Fruit fly (Drosophila melanogaster): ENCODE measurements around the gene MED10.
A peak's percentile ranks its signal among the peaks of the same experiment; 100 is the strongest.

MED10 gene

dm6 chr3L:16228659-16229205, 3.2 kb upstream of the MED10 start, which contains the start of gene Tmx3 (continued):
- peak; percentile 61 for TF ChIP-seq CrebB (tag; optimal IDR thresholded peaks at IDR 0.05)
- peak; percentile 30; the same call in 1 of the 2 replicates for TF ChIP-seq ham (GFP tag; IDR thresholded peaks at IDR 0.05)
- peak; percentile 89 for TF ChIP-seq B-H1 (GFP tag; IDR thresholded peaks at IDR 0.05)
- TF ChIP-seq CG4282 (GFP tag; optimal IDR thresholded peaks at IDR 0.05), result peak; percentile 3
- peak; percentile 84 for TF ChIP-seq CG8388 (GFP tag; optimal IDR thresholded peaks at IDR 0.05)
- no peak for TF ChIP-seq MESR4 (GFP tag; optimal IDR thresholded peaks at IDR 0.05)
- TF ChIP-seq phol (tag; optimal IDR thresholded peaks at IDR 0.05), result peak; percentile 92
- peak; percentile 47 for TF ChIP-seq Atf-2 (GFP tag; optimal IDR thresholded peaks at IDR 0.05)
- TF ChIP-seq CG6175 (GFP tag; IDR thresholded peaks at IDR 0.05), result peak; percentile 65; the same call in 2 of the 3 replicates
- TF ChIP-seq CG2129 (GFP tag; IDR thresholded peaks at IDR 0.05; ENCODE audit: partially characterized antibody), result no peak
- TF ChIP-seq CG4617 (GFP tag; optimal IDR thresholded peaks at IDR 0.05; ENCODE audit: borderline replicate concordance), result peak; percentile 90
- TF ChIP-seq gem (tag; optimal IDR thresholded peaks at IDR 0.05), result peak; percentile 96
- peak; percentile 66 for TF ChIP-seq kah (GFP tag; optimal IDR thresholded peaks at IDR 0.05)
- TF ChIP-seq nmo (GFP tag; optimal IDR thresholded peaks at IDR 0.05), result peak; percentile 96
- peak; percentile 95 for TF ChIP-seq nerfin-1 (tag; optimal IDR thresholded peaks at IDR 0.05)
- TF ChIP-seq CG3163 (GFP tag; optimal IDR thresholded peaks at IDR 0.05), result peak; percentile 19
- TF ChIP-seq CG13624 (GFP tag; optimal IDR thresholded peaks at IDR 0.05), result peak; percentile 56
- peak; percentile 28 for TF ChIP-seq Dp (GFP tag; optimal IDR thresholded peaks at IDR 0.05)
- peak; percentile 94 for TF ChIP-seq H2.0 (GFP tag; IDR thresholded peaks at IDR 0.05)
- peak; percentile 40 for TF ChIP-seq tup (GFP tag; optimal IDR thresholded peaks at IDR 0.05)
- peak; percentile 94 for TF ChIP-seq CG14441 (GFP tag; IDR thresholded peaks at IDR 0.05)
- no peak for TF ChIP-seq CG6791 (GFP tag; IDR thresholded peaks at IDR 0.05; ENCODE audit: partially characterized antibody)
- peak; percentile 84; the same call in 2 of the 3 replicates for TF ChIP-seq Mrtf (GFP tag; IDR thresholded peaks at IDR 0.05)
- peak; percentile 58 for TF ChIP-seq psq (GFP tag; optimal IDR thresholded peaks at IDR 0.05)
- TF ChIP-seq scrt (GFP tag; optimal IDR thresholded peaks at IDR 0.05), result peak; percentile 67
- no peak for TF ChIP-seq CG11723 (GFP tag; optimal IDR thresholded peaks at IDR 0.05)
- peak; percentile 54 for TF ChIP-seq CG15011 (GFP tag; optimal IDR thresholded peaks at IDR 0.05)
- peak; percentile 83 for TF ChIP-seq trem (tag; optimal IDR thresholded peaks at IDR 0.05)
- TF ChIP-seq CG14965 (GFP tag; optimal IDR thresholded peaks at IDR 0.05; ENCODE audit: borderline replicate concordance), result no peak
- no peak for TF ChIP-seq CG34224 (GFP tag; IDR thresholded peaks at IDR 0.05; ENCODE audit: partially characterized antibody)
- TF ChIP-seq CG18011 (GFP tag; optimal IDR thresholded peaks at IDR 0.05), result peak; percentile 57
- peak; percentile 32 for TF ChIP-seq slp2 (GFP tag; optimal IDR thresholded peaks at IDR 0.05)
- peak; percentile 92 for TF ChIP-seq CG7839 (tag; optimal IDR thresholded peaks at IDR 0.05)
- TF ChIP-seq CG10959 (GFP tag; IDR thresholded peaks at IDR 0.05), result peak; percentile 99
- TF ChIP-seq fd96Cb (tag; optimal IDR thresholded peaks at IDR 0.05), result peak; percentile 89
- no peak for TF ChIP-seq inv (GFP tag; IDR thresholded peaks at IDR 0.05; ENCODE audit: partially characterized antibody)
- no peak for TF ChIP-seq Hmx (GFP tag; optimal IDR thresholded peaks at IDR 0.05)
- peak; percentile 81 for TF ChIP-seq Usf (GFP tag; optimal IDR thresholded peaks at IDR 0.05)
- peak; percentile 14 for TF ChIP-seq disco-r (GFP tag; optimal IDR thresholded peaks at IDR 0.05)
- peak; percentile 75 for TF ChIP-seq Sox100B (GFP tag; optimal IDR thresholded peaks at IDR 0.05)
- peak; percentile 84 for TF ChIP-seq YL-1 (GFP tag; optimal IDR thresholded peaks at IDR 0.05)
- peak; percentile 72 for TF ChIP-seq dati (GFP tag; IDR thresholded peaks at IDR 0.05)
- TF ChIP-seq Ravus (GFP tag; IDR thresholded peaks at IDR 0.05), result peak; percentile 70
- peak; percentile 50 for TF ChIP-seq CG8281 (tag; optimal IDR thresholded peaks at IDR 0.05)
- TF ChIP-seq Bdp1 (GFP tag; optimal IDR thresholded peaks at IDR 0.05), result no peak
- peak; percentile 29 for TF ChIP-seq CG31388 (GFP tag; optimal IDR thresholded peaks at IDR 0.05)
- peak; percentile 92 for TF ChIP-seq E2f1 (GFP tag; IDR thresholded peaks at IDR 0.05)
- TF ChIP-seq CG3065 (GFP tag; optimal IDR thresholded peaks at IDR 0.05), result peak; percentile 82
- no peak for TF ChIP-seq ftz-f1 (GFP tag; optimal IDR thresholded peaks at IDR 0.05)
- no peak for TF ChIP-seq ab (GFP tag; optimal IDR thresholded peaks at IDR 0.05)

Data from whole organism, embryonic.